Worm (Caenorhabditis elegans) whole organism, L1 larva: ENCODE data around the gene sra-1.

Experiments
- C16A3.4 ChIP-seq: fragments of 150-350 bp; optimal IDR thresholded peaks from 2 replicates; lab custom pipeline; 2014; ENCODE audit warnings: missing biosample characterization, missing genetic modification characterization
- C34B4.2 ChIP-seq: sonication (generic microtip); optimal IDR thresholded peaks from 2 replicates; lab custom pipeline; 2017; ENCODE audit warnings: mild to moderate bottlenecking, missing genetic modification characterization, missing compliant biosample characterization
- F16B12.6 ChIP-seq: fragments of 150-350 bp; optimal IDR thresholded peaks from 2 replicates; lab custom pipeline; 2014; ENCODE audit warnings: missing biosample characterization, missing genetic modification characterization
- alr-1 ChIP-seq: fragments of 200-800 bp; sonication (Bioruptor generic); optimal IDR thresholded peaks from 2 replicates; lab custom pipeline; 2018; ENCODE audit warnings: borderline replicate concordance, mild to moderate bottlenecking, missing genetic modification characterization, missing compliant biosample characterization
- aly-2 ChIP-seq: fragments of 150-350 bp; optimal IDR thresholded peaks from 2 replicates; lab custom pipeline; 2014; ENCODE audit warnings: missing biosample characterization, missing genetic modification characterization
- ceh-82 ChIP-seq, 3 experiments: fragments of 150-350 bp in 1 of 3; sonication (generic microtip) in 2 of 3; optimal IDR thresholded peaks; 2 replicates each; lab custom pipeline; 2014 to 2017; ENCODE audit warnings: missing biosample characterization in 3 of 3, missing genetic modification characterization in 3 of 3
- ceh-88 ChIP-seq: fragments of 200-800 bp; sonication (Bioruptor generic); IDR thresholded peaks from 2 replicates; pipeline ENCODE4 v1.3.6; 2022; ENCODE audit warnings: missing genetic modification characterization, missing compliant biosample characterization
- dpl-1 ChIP-seq, 3 experiments: fragments of 150-350 bp in 2 of 3; sonication (generic microtip) in 1 of 3; optimal IDR thresholded peaks; 2 replicates each; lab custom pipeline; 2014 to 2017; ENCODE audit warnings: missing biosample characterization in 3 of 3, missing genetic modification characterization in 3 of 3, missing genetic modification reagents in 3 of 3
- efl-1 ChIP-seq, 4 experiments: fragments of 150-350 bp; optimal IDR thresholded peaks in 3 of 4; peaks in 1 of 4; 1 replicate in 1 of 4; 2 replicates in 3 of 4; lab custom pipeline; 2014; ENCODE audit warnings: missing biosample characterization in 2 of 4, missing genetic modification characterization in 2 of 4, missing genetic modification reagents in 2 of 4
- egl-27 ChIP-seq, 2 experiments: fragments of 150-350 bp in 1 of 2; sonication (generic microtip); optimal IDR thresholded peaks; 3 replicates each; lab custom pipeline; 2017 to 2018; ENCODE audit warnings: missing biosample characterization in 2 of 2, missing genetic modification characterization in 2 of 2, missing genetic modification reagents in 2 of 2
- elt-2 ChIP-seq: sonication (generic microtip); optimal IDR thresholded peaks from 2 replicates; lab custom pipeline; 2016; ENCODE audit warnings: missing genetic modification characterization, mild to moderate bottlenecking, inconsistent platforms, missing compliant biosample characterization, missing genetic modification reagents
- elt-3 ChIP-seq, 6 experiments: fragments of 150-350 bp in 1 of 6; sonication (generic microtip); optimal IDR thresholded peaks; 2 replicates each; lab custom pipeline; 2017 to 2018; ENCODE audit warnings: missing biosample characterization in 6 of 6, missing genetic modification characterization in 6 of 6, inconsistent platforms in 1 of 6
- grh-1 ChIP-seq: fragments of 200-800 bp; sonication (Bioruptor generic); IDR thresholded peaks from 2 replicates; pipeline ENCODE4 v1.3.6; 2022; ENCODE audit warnings: missing genetic modification reagents, missing genetic modification characterization, missing compliant biosample characterization
- hlh-17 ChIP-seq: fragments of 200-800 bp; sonication (Bioruptor generic); optimal IDR thresholded peaks from 2 replicates; lab custom pipeline; 2018; ENCODE audit warnings: missing genetic modification characterization, mild to moderate bottlenecking, missing compliant biosample characterization, moderate library complexity, borderline replicate concordance
- hlh-4 ChIP-seq: sonication (generic microtip); optimal IDR thresholded peaks from 2 replicates; lab custom pipeline; 2016; ENCODE audit warnings: mild to moderate bottlenecking, missing genetic modification characterization, missing compliant biosample characterization
- jun-1 ChIP-seq: fragments of 150-350 bp; optimal IDR thresholded peaks from 2 replicates; lab custom pipeline; 2014; ENCODE audit warnings: missing biosample characterization, missing genetic modification reagents, missing genetic modification characterization
- lin-13 ChIP-seq: fragments of 150-350 bp; optimal IDR thresholded peaks from 2 replicates; lab custom pipeline; 2014; ENCODE audit warnings: missing biosample characterization, missing genetic modification reagents, missing genetic modification characterization
- lin-14 ChIP-seq: fragments of 200-800 bp; sonication (Bioruptor generic); optimal IDR thresholded peaks from 2 replicates; lab custom pipeline; 2018; ENCODE audit warnings: mild to moderate bottlenecking, missing genetic modification characterization, moderate library complexity, missing compliant biosample characterization
- lin-35 ChIP-seq, 2 experiments: fragments of 150-350 bp; optimal IDR thresholded peaks; 2 replicates each; lab custom pipeline; 2014; ENCODE audit warnings: missing biosample characterization in 2 of 2, missing genetic modification characterization in 2 of 2, missing genetic modification reagents in 2 of 2
- lir-3 ChIP-seq: sonication (generic microtip); optimal IDR thresholded peaks from 2 replicates; lab custom pipeline; 2016; ENCODE audit warnings: mild to moderate bottlenecking, missing genetic modification characterization, moderate library complexity, missing compliant biosample characterization; ENCODE audit not compliant: poor library complexity
- lsy-2 ChIP-seq, 2 experiments: fragments of 150-350 bp; optimal IDR thresholded peaks; 2 replicates each; lab custom pipeline; 2014; ENCODE audit warnings: missing biosample characterization in 2 of 2, missing genetic modification characterization in 2 of 2
- mdl-1 ChIP-seq, 2 experiments: fragments of 150-350 bp; optimal IDR thresholded peaks; 2 replicates each; lab custom pipeline; 2014 to 2017; ENCODE audit warnings: missing biosample characterization in 2 of 2, missing genetic modification characterization in 2 of 2, inconsistent platforms in 1 of 2
- nhr-11 ChIP-seq: fragments of 150-350 bp; optimal IDR thresholded peaks from 2 replicates; lab custom pipeline; 2014; ENCODE audit warnings: missing biosample characterization, missing genetic modification characterization
- nhr-19 ChIP-seq: fragments of 200-800 bp; sonication (Bioruptor generic); conservative IDR thresholded peaks from 2 replicates; pipeline ENCODE4 v1.3.6; 2022; ENCODE audit warnings: missing genetic modification characterization, missing compliant biosample characterization
- nhr-20 ChIP-seq: sonication (generic microtip); optimal IDR thresholded peaks from 2 replicates; lab custom pipeline; 2016; ENCODE audit warnings: mild to moderate bottlenecking, missing genetic modification characterization, missing compliant biosample characterization
- nhr-237 ChIP-seq: fragments of 150-350 bp; optimal IDR thresholded peaks from 2 replicates; lab custom pipeline; 2014; ENCODE audit warnings: missing biosample characterization, missing genetic modification characterization
- nhr-47 ChIP-seq: sonication (generic microtip); optimal IDR thresholded peaks from 2 replicates; lab custom pipeline; 2016; ENCODE audit warnings: mild to moderate bottlenecking, missing genetic modification characterization, moderate library complexity, missing compliant biosample characterization
- nhr-71 ChIP-seq: sonication (generic microtip); optimal IDR thresholded peaks from 2 replicates; lab custom pipeline; 2016; ENCODE audit warnings: mild to moderate bottlenecking, missing genetic modification characterization, moderate library complexity, missing compliant biosample characterization
- nhr-84 ChIP-seq: sonication (generic microtip); optimal IDR thresholded peaks from 2 replicates; lab custom pipeline; 2017; ENCODE audit warnings: missing biosample characterization, missing genetic modification characterization
- nhr-85 ChIP-seq: sonication (generic microtip); peaks from one replicate; lab custom pipeline; 2016; ENCODE audit warnings: missing genetic modification characterization, inconsistent platforms, missing compliant biosample characterization
- pag-3 ChIP-seq: sonication (generic microtip); optimal IDR thresholded peaks from 2 replicates; lab custom pipeline; 2017; ENCODE audit warnings: missing genetic modification characterization, mild to moderate bottlenecking, missing compliant biosample characterization, antibody characterized with exemption, borderline replicate concordance; ENCODE audit not compliant: insufficient read depth
- pqm-1 ChIP-seq: sonication (generic microtip); optimal IDR thresholded peaks from 3 replicates; lab custom pipeline; 2017; ENCODE audit warnings: missing biosample characterization, missing genetic modification characterization
- rnt-1 ChIP-seq: sonication (generic microtip); optimal IDR thresholded peaks from 2 replicates; lab custom pipeline; 2016; ENCODE audit warnings: mild to moderate bottlenecking, missing genetic modification characterization, moderate library complexity, missing compliant biosample characterization
- skn-1 ChIP-seq: fragments of 150-350 bp; optimal IDR thresholded peaks from 2 replicates; lab custom pipeline; 2014; ENCODE audit warnings: missing biosample characterization, missing genetic modification characterization
- snu-23 ChIP-seq: sonication (generic microtip); optimal IDR thresholded peaks from 2 replicates; lab custom pipeline; 2016; ENCODE audit warnings: missing genetic modification characterization, missing compliant biosample characterization
- swsn-7 ChIP-seq: sonication (generic microtip); optimal IDR thresholded peaks from 2 replicates; lab custom pipeline; 2016; ENCODE audit warnings: missing genetic modification characterization, missing compliant biosample characterization
- tbx-2 ChIP-seq: sonication (generic microtip); optimal IDR thresholded peaks from 2 replicates; lab custom pipeline; 2016; ENCODE audit warnings: missing genetic modification characterization, missing compliant biosample characterization
- unc-130 ChIP-seq: fragments of 150-350 bp; optimal IDR thresholded peaks from 2 replicates; lab custom pipeline; 2017; ENCODE audit warnings: missing biosample characterization, missing genetic modification characterization, inconsistent platforms
- unc-86 ChIP-seq: sonication (generic microtip); optimal IDR thresholded peaks from 2 replicates; lab custom pipeline; 2016; ENCODE audit warnings: missing genetic modification characterization, missing compliant biosample characterization
- vab-15 ChIP-seq: sonication (generic microtip); optimal IDR thresholded peaks from 2 replicates; lab custom pipeline; 2017; ENCODE audit warnings: missing genotype, mild to moderate bottlenecking, missing genetic modification characterization, missing compliant biosample characterization
- xbp-1 ChIP-seq: sonication (generic microtip); optimal IDR thresholded peaks from 2 replicates; lab custom pipeline; 2016; ENCODE audit warnings: missing genetic modification characterization, missing compliant biosample characterization
- ztf-4 ChIP-seq: fragments of 150-350 bp; optimal IDR thresholded peaks from 2 replicates; lab custom pipeline; 2014; ENCODE audit warnings: missing biosample characterization, missing genetic modification characterization

sra-1 gene

ce11 chrII:9491045-9491444, 30.4 kb downstream of the sra-1 start:
- TF ChIP-seq egl-27 (tag; optimal IDR thresholded peaks at IDR 0.05; lab: Kevin White, UChicago) (no peak), nhr-11 (no peak), alr-1 (tag; lab: Kevin White, UChicago) (no peak), nhr-237 (tag; lab: Kevin White, UChicago) (no peak), aly-2 (tag; lab: Kevin White, UChicago) (no peak), jun-1 (no peak), pag-3 (tag; lab: Kevin White, UChicago) (no peak), hlh-17 (GFP tag; lab: Kevin White, UChicago) (no peak), dpl-1 (GFP tag; optimal IDR thresholded peaks at IDR 0.05; lab: Kevin White, UChicago) (no peak), pqm-1 (no peak), swsn-7 (tag; lab: Kevin White, UChicago) (no peak)
- TF ChIP-seq, all 84 proteins: peak for 0

ce11 chrII:9490589-9490988, 30.9 kb downstream of the sra-1 start:
- TF ChIP-seq nhr-85 (tag; lab: Kevin White, UChicago) (peak; percentile 84), grh-1 (GFP tag; lab: Robert Waterston, UW) (no peak), nhr-20 (tag; lab: Kevin White, UChicago) (peak; percentile 61), vab-15 (tag; lab: Kevin White, UChicago) (no peak), lsy-2 (tag; optimal IDR thresholded peaks at IDR 0.05; lab: Kevin White, UChicago) (peak in 1 of 2 experiments; percentile 24), lin-14 (peak; percentile 39), elt-2 (tag; lab: Kevin White, UChicago) (no peak), nhr-19 (peak; percentile 21; the same call in 1 of the 2 replicates), hlh-17 (GFP tag; lab: Kevin White, UChicago) (no peak), nhr-71 (tag; lab: Kevin White, UChicago) (peak; percentile 54)

- TF ChIP-seq ztf-4 (no peak), C34B4.2 (tag; lab: Kevin White, UChicago) (no peak)
Measured at ce11 chrII:9489922-9490321, 31.5 kb downstream of the sra-1 start.

- peak; percentile 26 for TF ChIP-seq swsn-7 (tag; lab: Kevin White, UChicago)
- TF ChIP-seq tbx-2: peak; percentile 76
- peak; percentile 15 to 61 for TF ChIP-seq lin-35 (GFP tag; optimal IDR thresholded peaks at IDR 0.05; lab: Kevin White, UChicago)
- no peak for TF ChIP-seq C34B4.2 (tag; lab: Kevin White, UChicago)
- TF ChIP-seq snu-23 (GFP tag; lab: Kevin White, UChicago): peak; percentile 66
- no peak for TF ChIP-seq ceh-88
- peak; percentile 94 for TF ChIP-seq nhr-85 (tag; lab: Kevin White, UChicago)
- TF ChIP-seq F16B12.6 (tag; lab: Kevin White, UChicago): no peak
- peak; percentile 3 to 16 (median 12) for TF ChIP-seq ceh-82 (tag; optimal IDR thresholded peaks at IDR 0.05; lab: Kevin White, UChicago)
- peak; percentile 90 for TF ChIP-seq lin-14
- no peak for TF ChIP-seq nhr-84 (tag; lab: Kevin White, UChicago)
- TF ChIP-seq skn-1 (tag; lab: Kevin White, UChicago): peak; percentile 34
- TF ChIP-seq dpl-1 (GFP tag; optimal IDR thresholded peaks at IDR 0.05; lab: Kevin White, UChicago): peak in 2 of 3 experiments; percentile 10 to 16
- peak; percentile 40; the same call in 1 of the 2 replicates for TF ChIP-seq grh-1 (GFP tag; lab: Robert Waterston, UW)
- TF ChIP-seq nhr-19: peak; percentile 61
- peak; percentile 11 to 32 for TF ChIP-seq lsy-2 (tag; optimal IDR thresholded peaks at IDR 0.05; lab: Kevin White, UChicago)
- no peak for TF ChIP-seq unc-130 (tag; lab: Kevin White, UChicago)
- peak; percentile 38 for TF ChIP-seq rnt-1 (tag; lab: Kevin White, UChicago)
- no peak for TF ChIP-seq hlh-4 (tag; lab: Kevin White, UChicago)
- peak; percentile 34 for TF ChIP-seq jun-1
- peak in 1 of 2 experiments; percentile 20 for TF ChIP-seq egl-27 (tag; optimal IDR thresholded peaks at IDR 0.05; lab: Kevin White, UChicago)
- TF ChIP-seq efl-1 (optimal IDR thresholded peaks at IDR 0.05; lab: Kevin White, UChicago): peak; percentile 8 to 11
- TF ChIP-seq efl-1 (GFP tag; optimal IDR thresholded peaks at IDR 0.05 in 1 of 2; lab: Kevin White, UChicago): peak in 1 of 2 experiments; percentile 90
- TF ChIP-seq unc-86 (tag; lab: Kevin White, UChicago): no peak
- TF ChIP-seq mdl-1 (tag; optimal IDR thresholded peaks at IDR 0.05; lab: Kevin White, UChicago): peak in 1 of 2 experiments; percentile 73
- peak; percentile 37 for TF ChIP-seq C16A3.4
- TF ChIP-seq lir-3 (tag; lab: Kevin White, UChicago): peak; percentile 12
- peak in 4 of 6 experiments; percentile 45 to 68 (median 60) for TF ChIP-seq elt-3 (tag; optimal IDR thresholded peaks at IDR 0.05; lab: Kevin White, UChicago)
- TF ChIP-seq xbp-1 (tag; lab: Kevin White, UChicago): peak; percentile 18
- peak; percentile 81 for TF ChIP-seq nhr-71 (tag; lab: Kevin White, UChicago)
- peak; percentile 44 for TF ChIP-seq lin-13
- TF ChIP-seq aly-2 (tag; lab: Kevin White, UChicago): no peak
- TF ChIP-seq nhr-47 (tag; lab: Kevin White, UChicago): peak; percentile 44
Measured at ce11 chrII:9487337-9487950, 34.0 kb downstream of the sra-1 start, which contains the start of gene T19H5.4. Gene T19H5.4, minus strand, starts transcription at chrII:9487387.
